Worm (Caenorhabditis elegans) whole organism, midembryonic: ENCODE measurements around the gene R05D3.8.

ENCODE experiments used
- T22C8.4 ChIP-seq: fragments of 200-800 bp; sonication (Bioruptor generic); IDR thresholded peaks from 2 replicates; pipeline ENCODE4 v1.3.6; 2022; ENCODE audit warnings: missing genetic modification characterization, missing compliant biosample characterization
- klf-2 ChIP-seq: fragments of 200-800 bp; sonication (Bioruptor generic); conservative IDR thresholded peaks from 2 replicates; pipeline ENCODE4 v1.3.6; 2022; ENCODE audit warnings: missing genetic modification reagents, missing genetic modification characterization, missing compliant biosample characterization
- ztf-29 ChIP-seq: fragments of 200-800 bp; sonication (Bioruptor generic); IDR thresholded peaks from 2 replicates; pipeline ENCODE4 v1.3.6; 2022; ENCODE audit warnings: missing genetic modification reagents, missing genetic modification characterization, missing compliant biosample characterization

ce11 chrIII:8394374-8395302 lies 36.5 kb upstream of the R05D3.8 start, which contains the start of gene ZK353.10:
- TF ChIP-seq T22C8.4 (GFP tag; lab: Robert Waterston, UW) = no peak
- TF ChIP-seq klf-2 = no peak
- TF ChIP-seq ztf-29 (GFP tag; lab: Robert Waterston, UW) = no peak
